Worm (Caenorhabditis elegans): ENCODE data around the gene str-15.

DNA sequence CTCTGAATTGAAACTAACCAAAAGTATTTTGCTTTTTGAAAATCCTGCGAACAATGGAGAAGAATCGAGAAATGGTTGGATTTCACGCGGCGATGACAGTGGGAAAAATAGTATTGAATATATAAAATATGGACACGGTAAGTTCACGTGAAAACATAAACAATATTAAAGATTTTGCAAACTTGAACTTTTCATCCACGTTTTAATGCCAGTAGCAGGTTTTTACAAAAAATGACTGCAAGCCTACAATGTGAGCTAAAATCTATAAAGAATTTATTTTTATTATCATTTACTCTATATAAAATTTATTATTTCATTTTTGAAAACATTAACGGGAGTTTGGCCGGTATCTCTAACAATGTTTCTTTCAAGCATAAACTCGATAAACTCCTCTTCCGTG lies 29.1 kb downstream of the str-15 start, which contains the start of gene F26D2.10:
- TF ChIP-seq ref-1 (GFP tag; conservative IDR thresholded peaks at IDR 0.05) (no peak), ztf-29 (GFP tag; IDR thresholded peaks at IDR 0.05) (no peak), ztf-23 (GFP tag; IDR thresholded peaks at IDR 0.05) (no peak), flt-1 (GFP tag; IDR thresholded peaks at IDR 0.05) (no peak)
